Worm (Caenorhabditis elegans) whole organism, dauer: ENCODE measurements around the gene ZK899.1.
"Not testable (repeated sequence)": the region's sequence is repeated elsewhere in the genome, so short reads cannot be mapped to it uniquely, and the experiment has no call there.

Source experiments
- unc-62 ChIP-seq: sonication (generic microtip); optimal IDR thresholded peaks from 2 replicates; lab custom pipeline; 2017; ENCODE audit warnings: missing biosample characterization, missing genetic modification reagents, missing genetic modification characterization

ZK899.1 gene

ce11 chrX:9451944-9452453 is 5.6 kb downstream of the ZK899.1 start, which contains the start of gene ZK899.2:
TSS of gene ZK899.2 (minus strand) at chrX:9451994.
- no peak for TF ChIP-seq unc-62 (GFP tag; lab: Kevin White, UChicago)

- no peak for TF ChIP-seq unc-62 (GFP tag; lab: Kevin White, UChicago)
Measured at ce11 chrX:9452483-9453198, 6.2 kb downstream of the ZK899.1 start, which contains the start of gene ZK899.3. TSS of gene ZK899.3 (plus strand) at chrX:9453148.

ce11 chrX:9456579-9456978 is 10.1 kb downstream of the ZK899.1 start:
- TF ChIP-seq unc-62 (GFP tag; lab: Kevin White, UChicago): no peak

- no peak for TF ChIP-seq unc-62 (GFP tag; lab: Kevin White, UChicago)
Measured at ce11 chrX:9458142-9458541, 11.7 kb downstream of the ZK899.1 start, which contains the start of gene tba-8. TSS of gene tba-8 (minus strand) at chrX:9458348.

ce11 chrX:9460834-9461233 is 14.4 kb downstream of the ZK899.1 start, which contains the start of gene ZK899.5:
TSS of gene ZK899.5 (minus strand) at chrX:9460934.
- not testable (repeated sequence) for TF ChIP-seq unc-62 (GFP tag; lab: Kevin White, UChicago)

ce11 chrX:9463045-9463444 is 16.6 kb downstream of the ZK899.1 start, which contains the start of gene ZK899.6:
TSS of gene ZK899.6 (plus strand) at chrX:9463345.
- TF ChIP-seq unc-62 (GFP tag; lab: Kevin White, UChicago): not testable (repeated sequence)

ce11 chrX:9465722-9466132 is 19.3 kb downstream of the ZK899.1 start:
- TF ChIP-seq unc-62 (GFP tag; lab: Kevin White, UChicago): peak; percentile 65

- no peak for TF ChIP-seq unc-62 (GFP tag; lab: Kevin White, UChicago)
Measured at ce11 chrX:9467573-9467972, 21.1 kb downstream of the ZK899.1 start.

- no peak for TF ChIP-seq unc-62 (GFP tag; lab: Kevin White, UChicago)
Measured at ce11 chrX:9472170-9472569, 25.7 kb downstream of the ZK899.1 start, which contains the start of gene gap-2. TSS of gene gap-2 (plus strand) at chrX:9472470.

ce11 chrX:9476752-9477151 is 30.3 kb downstream of the ZK899.1 start:
- no peak for TF ChIP-seq unc-62 (GFP tag; lab: Kevin White, UChicago)

ce11 chrX:9483754-9484153 is 37.3 kb downstream of the ZK899.1 start:
- TF ChIP-seq unc-62 (GFP tag; lab: Kevin White, UChicago): no peak

- no peak for TF ChIP-seq unc-62 (GFP tag; lab: Kevin White, UChicago)
Measured at ce11 chrX:9486160-9486559, 39.7 kb downstream of the ZK899.1 start.

ce11 chrX:9489578-9489977 is 43.1 kb downstream of the ZK899.1 start:
- no peak for TF ChIP-seq unc-62 (GFP tag; lab: Kevin White, UChicago)

ce11 chrX:9491439-9491838 is 45.0 kb downstream of the ZK899.1 start:
- TF ChIP-seq unc-62 (GFP tag; lab: Kevin White, UChicago): no peak

ce11 chrX:9494661-9495060 is 48.2 kb downstream of the ZK899.1 start:
- no peak for TF ChIP-seq unc-62 (GFP tag; lab: Kevin White, UChicago)
